Worm (Caenorhabditis elegans) whole organism, young adult: ENCODE results near the gene srsx-7.

Experiments
- Y56A3A.18 ChIP-seq: fragments of 200-800 bp; sonication (Bioruptor generic); IDR thresholded peaks from 2 replicates; pipeline ENCODE4 v1.3.6; 2022; ENCODE audit warnings: missing genetic modification reagents, missing genetic modification characterization, missing compliant biosample characterization
- aptf-3 ChIP-seq: fragments of 200-800 bp; sonication (Bioruptor generic); IDR thresholded peaks from 2 replicates; pipeline ENCODE4 v1.3.6; 2022; ENCODE audit warnings: missing genetic modification characterization, missing compliant biosample characterization
- hmg-1.2 ChIP-seq: fragments of 200-800 bp; sonication (Bioruptor generic); IDR thresholded peaks from 2 replicates; pipeline ENCODE4 v1.3.6; 2022; ENCODE audit warnings: missing genetic modification reagents, missing genetic modification characterization, missing compliant biosample characterization

DNA sequence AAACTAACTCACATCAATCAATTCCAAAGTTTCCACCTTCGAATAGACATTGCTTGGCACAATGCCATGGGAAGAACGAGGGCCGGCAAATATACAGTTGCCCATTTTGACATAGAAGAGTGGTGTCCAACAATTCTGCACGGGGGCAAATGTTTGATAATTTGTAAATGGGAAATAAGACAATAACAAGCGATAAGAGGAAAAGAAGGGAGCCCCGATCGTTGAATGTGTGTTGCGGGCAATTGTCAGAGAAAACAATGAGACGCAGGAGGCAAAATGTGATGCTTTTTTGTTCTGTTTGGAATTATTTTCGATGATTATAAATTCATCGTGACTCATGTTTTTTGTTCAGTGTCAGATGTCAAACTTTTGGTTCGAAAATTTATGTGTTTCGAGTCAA, 30.6 kb downstream of the srsx-7 start, which contains the start of gene pals-34:
- TF ChIP-seq Y56A3A.18 (GFP tag; lab: Robert Waterston, UW) (no peak), hmg-1.2 (GFP tag; lab: Robert Waterston, UW) (no peak), aptf-3 (GFP tag; lab: Robert Waterston, UW) (no peak)
